Fruit fly (Drosophila melanogaster): Measurements from ENCODE around the gene Pfdn6.
A peak's percentile ranks its signal among the peaks of the same experiment; 100 is the strongest.

The Pfdn6 gene

DNA sequence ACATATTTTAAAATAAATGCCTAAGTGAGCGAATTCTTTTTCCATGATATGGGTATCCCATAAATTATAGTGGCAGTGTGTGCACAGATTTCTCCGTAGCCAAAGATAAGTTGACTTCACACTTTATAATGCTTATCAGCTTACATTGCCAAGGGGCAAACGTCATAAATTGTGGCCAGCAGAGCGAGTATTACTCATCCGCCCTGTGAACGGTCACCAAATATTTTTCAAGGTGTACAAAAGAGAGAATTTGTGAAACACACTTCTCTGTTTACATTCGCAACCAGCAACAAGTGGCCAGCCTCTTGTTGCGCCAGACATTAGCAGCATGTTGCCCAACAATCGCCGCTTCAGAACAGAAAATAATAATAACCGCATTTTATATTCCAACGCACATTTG, 9.4 kb downstream of the Pfdn6 start (continued):
- TF ChIP-seq CG12744 (GFP tag; optimal IDR thresholded peaks at IDR 0.05) (no peak), CG13894 (tag; optimal IDR thresholded peaks at IDR 0.05) (no peak), ara (GFP tag; IDR thresholded peaks at IDR 0.05) (no peak; the same call in 1 of the 2 replicates), pnt (GFP tag; optimal IDR thresholded peaks at IDR 0.05) (no peak), CG9437 (GFP tag; optimal IDR thresholded peaks at IDR 0.05) (no peak), ttk (GFP tag; IDR thresholded peaks at IDR 0.05) (no peak), CG18764 (GFP tag; optimal IDR thresholded peaks at IDR 0.05) (peak; percentile 19), ind (GFP tag; optimal IDR thresholded peaks at IDR 0.05) (no peak), eve (GFP tag; optimal IDR thresholded peaks at IDR 0.05) (no peak), gcm2 (GFP tag; optimal IDR thresholded peaks at IDR 0.05) (no peak), CG14965 (GFP tag; optimal IDR thresholded peaks at IDR 0.05; ENCODE audit: borderline replicate concordance) (peak; percentile 1), luna (GFP tag; optimal IDR thresholded peaks at IDR 0.05) (peak; percentile 31), CG11085 (GFP tag; IDR thresholded peaks at IDR 0.05) (no peak), HmgZ (tag; optimal IDR thresholded peaks at IDR 0.05) (peak; percentile 27), Atf6 (GFP tag; IDR thresholded peaks at IDR 0.05) (peak; percentile 59; the same call in 1 of the 2 replicates), sna (GFP tag; IDR thresholded peaks at IDR 0.05; ENCODE audit: partially characterized antibody) (0 out of 2 replicates have a peak, but pooled peaks have one; percentile 36), MBD-R2 (GFP tag; IDR thresholded peaks at IDR 0.05) (no peak), Oli (tag; optimal IDR thresholded peaks at IDR 0.05) (peak; percentile 1), CG5180 (GFP tag; optimal IDR thresholded peaks at IDR 0.05) (peak; percentile 33), slbo (GFP tag; IDR thresholded peaks at IDR 0.05) (no peak), CG12071 (GFP tag; optimal IDR thresholded peaks at IDR 0.05) (peak; percentile 85), CG31365 (tag; optimal IDR thresholded peaks at IDR 0.05) (peak; percentile 45), B-H2 (GFP tag; optimal IDR thresholded peaks at IDR 0.05) (peak; percentile 36), Lpt (GFP tag; optimal IDR thresholded peaks at IDR 0.05) (no peak), salm (tag; optimal IDR thresholded peaks at IDR 0.05) (peak; percentile 34), Nf-YA (GFP tag; IDR thresholded peaks at IDR 0.05) (peak; percentile 49; the same call in 1 of the 2 replicates), emc (GFP tag; optimal IDR thresholded peaks at IDR 0.05) (no peak), hth (optimal IDR thresholded peaks at IDR 0.05) (no peak), CG3281 (GFP tag; optimal IDR thresholded peaks at IDR 0.05) (peak; percentile 55), her (GFP tag; optimal IDR thresholded peaks at IDR 0.05) (peak; percentile 19), CG9876 (GFP tag; optimal IDR thresholded peaks at IDR 0.05) (no peak), NFAT (GFP tag; IDR thresholded peaks at IDR 0.05) (no peak), Atf3 (GFP tag; optimal IDR thresholded peaks at IDR 0.05) (no peak), bbx (GFP tag; IDR thresholded peaks at IDR 0.05; ENCODE audit: partially characterized antibody) (no peak), zfh1 (GFP tag; IDR thresholded peaks at IDR 0.05) (no peak), seq (GFP tag; IDR thresholded peaks at IDR 0.05) (peak; percentile 43; the same call in 1 of the 2 replicates), lbe (GFP tag; optimal IDR thresholded peaks at IDR 0.05) (no peak), CG12219 (GFP tag; optimal IDR thresholded peaks at IDR 0.05) (peak; percentile 51), danr (GFP tag; IDR thresholded peaks at IDR 0.05) (no peak), dmrt11E (tag; optimal IDR thresholded peaks at IDR 0.05) (no peak), HLH4C (GFP tag; IDR thresholded peaks at IDR 0.05; ENCODE audit: partially characterized antibody) (no peak), CG15514 (GFP tag; optimal IDR thresholded peaks at IDR 0.05) (peak; percentile 48), hkb (optimal IDR thresholded peaks at IDR 0.05) (no peak), hkb (GFP tag; IDR thresholded peaks at IDR 0.05) (peak; percentile 78), CG31388 (GFP tag; optimal IDR thresholded peaks at IDR 0.05) (no peak), h (optimal IDR thresholded peaks at IDR 0.05) (no peak), ci (GFP tag; IDR thresholded peaks at IDR 0.05) (peak; percentile 71; the same call in 2 of the 3 replicates), CG18011 (GFP tag; optimal IDR thresholded peaks at IDR 0.05) (peak; percentile 25), pzg (GFP tag; optimal IDR thresholded peaks at IDR 0.05) (no peak), al (GFP tag; IDR thresholded peaks at IDR 0.05) (no peak), Vsx1 (GFP tag; optimal IDR thresholded peaks at IDR 0.05) (peak; percentile 59), CG32772 (GFP tag; IDR thresholded peaks at IDR 0.05) (no peak), dysf (GFP tag; IDR thresholded peaks at IDR 0.05) (peak; percentile 44; the same call in 1 of the 3 replicates)

Measured in whole organism, embryonic.